Worm (Caenorhabditis elegans): ENCODE data around the gene dhhc-9.

DNA sequence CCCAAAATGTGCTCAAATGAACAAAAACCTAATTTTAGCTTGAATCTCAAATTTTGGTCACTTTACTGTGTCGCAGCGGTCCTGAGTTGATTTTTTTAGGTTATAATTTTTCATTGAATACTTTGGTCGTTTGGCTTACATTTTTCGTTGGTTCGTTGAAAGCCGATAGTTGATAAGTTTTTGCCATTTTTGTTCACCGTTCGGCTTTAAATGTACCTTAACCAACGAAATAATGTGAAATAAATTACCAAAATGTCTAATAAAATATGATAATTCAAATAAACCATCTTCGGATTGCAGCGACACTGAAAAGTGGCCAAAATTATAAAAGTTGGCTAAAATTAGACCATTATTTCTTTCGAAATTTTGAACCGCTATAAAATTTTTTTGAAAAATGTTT, 28.5 kb upstream of the dhhc-9 start:
- TF ChIP-seq blmp-1 (tag; optimal IDR thresholded peaks at IDR 0.05) (no peak), nhr-2 (tag; optimal IDR thresholded peaks at IDR 0.05) (no peak), sem-2 (GFP tag; optimal IDR thresholded peaks at IDR 0.05) (no peak), mab-5 (tag; optimal IDR thresholded peaks at IDR 0.05) (no peak), lsy-2 (tag; optimal IDR thresholded peaks at IDR 0.05) (no peak), snpc-4 (tag; optimal IDR thresholded peaks at IDR 0.05) (no peak), nhr-76 (tag; optimal IDR thresholded peaks at IDR 0.05) (no peak), unc-62 (GFP tag; optimal IDR thresholded peaks at IDR 0.05) (no peak), nhr-12 (tag; optimal IDR thresholded peaks at IDR 0.05) (no peak), unc-39 (tag; optimal IDR thresholded peaks at IDR 0.05) (no peak), pha-4 (tag; optimal IDR thresholded peaks at IDR 0.05) (no peak), hlh-1 (tag; optimal IDR thresholded peaks at IDR 0.05) (no peak)
